Worm (Caenorhabditis elegans) whole organism, young adult: ENCODE measurements around the gene gck-4.

Experiments used
- madf-10 ChIP-seq: sonication (generic microtip); optimal IDR thresholded peaks from 2 replicates; lab custom pipeline; 2016; ENCODE audit warnings: mild to moderate bottlenecking, missing genetic modification characterization, missing compliant biosample characterization
- ztf-26 ChIP-seq: sonication (generic microtip); optimal IDR thresholded peaks from 2 replicates; lab custom pipeline; 2017; ENCODE audit warnings: missing genetic modification characterization, missing compliant biosample characterization

DNA sequence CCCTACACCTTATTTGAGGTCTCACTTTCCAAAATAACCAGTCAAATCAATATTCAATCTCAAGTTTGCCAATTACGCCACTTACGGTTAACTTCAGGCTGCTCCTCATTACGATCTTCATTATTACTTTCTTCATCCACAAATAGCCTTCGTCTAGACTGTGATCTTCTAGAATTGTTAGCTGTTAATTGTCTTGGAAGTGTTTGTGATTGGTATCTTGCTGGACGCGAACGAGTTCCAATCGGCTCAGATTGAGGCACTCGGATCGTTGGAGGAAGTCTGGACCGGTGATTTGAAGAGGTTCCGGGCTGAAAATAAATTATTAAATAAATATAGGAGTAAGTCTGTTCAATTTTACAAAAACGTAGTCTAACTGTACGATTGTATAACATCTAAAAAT, 10.1 kb upstream of the gck-4 start:
- TF ChIP-seq madf-10: no peak
- TF ChIP-seq ztf-26 (tag; lab: Kevin White, UChicago): no peak
